Fruit fly (Drosophila melanogaster): ENCODE measurements around the gene CG2540.

CG2540 gene

DNA sequence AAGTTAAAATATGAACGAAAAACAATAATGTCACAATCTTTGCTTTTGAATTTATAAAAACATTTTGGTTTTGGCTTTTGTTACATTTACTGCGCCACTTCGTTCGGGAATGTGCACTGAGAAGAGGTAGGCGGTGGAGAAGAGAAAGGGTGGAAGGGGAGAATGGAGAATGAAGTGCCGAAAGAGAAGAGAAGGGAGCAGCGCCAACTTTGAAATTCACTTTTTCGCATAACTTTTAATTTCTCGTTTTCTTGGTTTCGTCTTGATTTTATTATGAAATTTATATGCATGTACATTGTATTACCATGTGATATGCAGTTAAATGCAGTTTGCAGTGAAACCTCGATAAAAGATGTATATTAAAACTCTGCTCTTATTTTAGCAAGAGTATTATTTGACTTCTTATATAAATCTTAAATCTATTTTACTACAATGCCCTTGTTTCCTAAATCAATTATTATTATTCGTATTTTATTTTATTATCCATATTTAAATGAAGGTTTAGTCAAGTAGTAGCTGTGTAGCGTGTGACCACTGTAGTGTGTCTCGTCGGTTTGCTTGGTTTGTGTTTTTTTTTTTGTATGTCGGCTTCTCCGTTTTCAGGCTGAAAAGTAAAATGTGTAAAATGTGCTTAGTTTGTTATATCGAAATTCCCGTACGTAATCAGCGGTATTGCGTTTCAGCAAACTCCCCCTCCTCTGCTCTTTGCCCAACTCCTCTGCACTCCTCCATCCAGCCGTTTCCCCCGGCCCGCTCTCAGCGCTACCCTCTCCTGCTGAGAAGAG, 33.2 kb downstream of the CG2540 start:
- TF ChIP-seq h (GFP tag; optimal IDR thresholded peaks at IDR 0.05) (peak; percentile 50), Sp1 (GFP tag; optimal IDR thresholded peaks at IDR 0.05) (peak; percentile 72), HLH106 (tag; optimal IDR thresholded peaks at IDR 0.05) (peak; percentile 68), Abd-B (GFP tag; optimal IDR thresholded peaks at IDR 0.05) (no peak), dmrt93B (GFP tag; optimal IDR thresholded peaks at IDR 0.05) (peak; percentile 45), rgr (GFP tag; optimal IDR thresholded peaks at IDR 0.05) (peak; percentile 63), GATAd (GFP tag; optimal IDR thresholded peaks at IDR 0.05) (no peak), psq (GFP tag; optimal IDR thresholded peaks at IDR 0.05) (peak; percentile 59), CG9705 (GFP tag; optimal IDR thresholded peaks at IDR 0.05) (no peak), Dif (GFP tag; optimal IDR thresholded peaks at IDR 0.05; ENCODE audit: partially characterized antibody) (no peak), foxo (GFP tag; optimal IDR thresholded peaks at IDR 0.05) (peak in 1 of 2 experiments; percentile 72), woc (GFP tag; optimal IDR thresholded peaks at IDR 0.05) (no peak), lola (GFP tag; optimal IDR thresholded peaks at IDR 0.05) (no peak), Mio (GFP tag; optimal IDR thresholded peaks at IDR 0.05) (no peak), CrebA (GFP tag; optimal IDR thresholded peaks at IDR 0.05; ENCODE audit: borderline replicate concordance) (no peak), OdsH (GFP tag; optimal IDR thresholded peaks at IDR 0.05) (peak; percentile 59), jim (GFP tag; optimal IDR thresholded peaks at IDR 0.05) (no peak)

DNA sequence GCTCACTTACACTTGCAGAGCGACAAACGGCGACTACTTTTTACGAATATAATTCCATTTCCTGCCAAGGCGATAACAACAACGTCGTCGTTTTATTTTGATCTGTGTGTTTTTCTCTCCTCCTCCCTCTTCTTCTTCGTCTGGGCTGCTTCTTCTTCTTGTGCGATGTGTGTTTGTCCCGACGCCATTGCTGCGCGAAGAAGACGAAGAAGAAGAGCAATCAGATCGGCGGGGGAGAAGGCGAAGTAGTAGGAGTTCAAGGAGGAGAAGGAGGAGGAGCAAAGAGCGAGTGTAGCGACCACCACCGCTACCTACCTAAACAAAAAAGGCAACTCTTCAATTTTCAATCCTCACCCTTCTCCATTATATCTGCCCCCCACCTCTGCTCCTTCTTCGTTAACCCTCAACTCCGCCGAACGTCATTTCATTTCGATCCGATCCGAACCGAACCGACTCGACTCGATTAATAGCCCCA, 33.8 kb downstream of the CG2540 start:
- TF ChIP-seq Rel (GFP tag; optimal IDR thresholded peaks at IDR 0.05) = no peak
- peak; percentile 61 for TF ChIP-seq Rel (tag; optimal IDR thresholded peaks at IDR 0.05)
- TF ChIP-seq Hr78 (GFP tag; optimal IDR thresholded peaks at IDR 0.05) = no peak
- TF ChIP-seq Dif (GFP tag; optimal IDR thresholded peaks at IDR 0.05; ENCODE audit: partially characterized antibody) = peak; percentile 21
- peak; percentile 96 for TF ChIP-seq psq (GFP tag; optimal IDR thresholded peaks at IDR 0.05)
- peak; percentile 16 for TF ChIP-seq Sp1 (GFP tag; optimal IDR thresholded peaks at IDR 0.05)
- peak; percentile 62 for TF ChIP-seq fru (GFP tag; optimal IDR thresholded peaks at IDR 0.05)
- no peak for TF ChIP-seq CG32264 (GFP tag; optimal IDR thresholded peaks at IDR 0.05)

DNA sequence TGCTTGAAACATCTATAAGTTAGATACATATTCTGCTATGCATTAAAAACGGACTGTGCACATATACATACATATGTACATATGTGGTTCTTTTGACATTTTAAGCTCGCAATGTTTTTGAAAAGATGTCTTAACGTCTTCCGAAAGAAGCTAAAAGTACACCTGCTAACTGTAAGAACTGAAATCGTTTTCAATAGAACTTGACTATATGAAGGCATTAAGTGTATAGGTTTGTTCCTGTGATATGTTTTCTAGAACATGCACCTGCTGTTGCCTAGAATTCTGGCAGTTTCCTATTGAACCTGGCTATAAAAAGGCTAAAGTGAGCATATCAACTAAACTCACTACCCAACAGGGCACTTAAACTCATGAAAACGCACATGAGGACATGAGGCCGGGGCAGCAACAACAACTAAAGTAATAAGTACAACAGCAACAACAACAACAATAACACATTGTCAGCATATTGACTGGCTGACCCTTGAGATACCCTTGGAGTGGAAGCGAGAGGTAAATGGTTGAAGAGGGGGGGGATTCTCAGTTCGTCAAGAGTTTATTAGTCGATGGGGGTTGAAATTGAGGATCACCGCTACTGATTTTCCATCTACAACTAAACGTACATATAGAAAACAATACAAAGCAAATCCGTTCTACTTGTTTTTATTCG, 34.6 kb downstream of the CG2540 start:
- TF ChIP-seq foxo (GFP tag; optimal IDR thresholded peaks at IDR 0.05) (no peak), Myc (optimal IDR thresholded peaks at IDR 0.05) (peak; percentile 66), woc (GFP tag; optimal IDR thresholded peaks at IDR 0.05) (peak; percentile 41), fru (GFP tag; optimal IDR thresholded peaks at IDR 0.05) (peak; percentile 14)

DNA sequence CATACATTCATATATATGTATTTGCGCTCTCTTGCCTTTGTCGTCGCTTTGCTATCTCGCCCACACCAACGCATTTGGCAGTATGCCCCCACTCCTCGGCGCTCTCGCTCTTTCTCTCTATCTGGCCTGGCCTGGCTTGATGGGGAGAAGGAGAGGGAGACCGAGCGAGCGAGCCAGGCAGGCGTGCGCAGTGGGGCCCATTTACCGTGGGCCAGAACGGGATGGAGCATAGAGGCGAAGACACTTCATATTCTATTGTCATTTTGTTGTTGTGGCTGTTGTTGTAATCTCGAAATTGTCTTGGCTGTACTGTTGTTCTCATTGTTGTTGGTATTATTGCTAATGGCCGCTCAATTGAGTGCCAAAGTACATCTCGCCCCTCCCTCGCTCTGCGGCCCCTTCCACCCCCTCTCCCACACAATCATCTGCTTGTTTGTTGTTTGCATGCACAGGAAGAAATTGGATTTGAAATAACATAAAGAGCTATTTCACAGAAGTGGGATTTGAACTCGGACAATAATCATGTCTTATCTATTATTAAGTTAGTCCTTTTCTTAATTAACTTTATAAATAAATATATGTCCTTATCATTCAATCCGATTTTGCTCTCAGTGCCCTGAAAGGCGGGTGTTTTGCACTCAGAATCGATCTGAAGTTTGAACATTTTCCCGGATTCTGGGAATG, 35.6 kb downstream of the CG2540 start:
- TF ChIP-seq jim (GFP tag; optimal IDR thresholded peaks at IDR 0.05) = no peak
- no peak for TF ChIP-seq Abd-B (GFP tag; optimal IDR thresholded peaks at IDR 0.05)
- TF ChIP-seq Hr83 (GFP tag; optimal IDR thresholded peaks at IDR 0.05; ENCODE audit: poor library complexity, severe bottlenecking) = peak; percentile 19
- TF ChIP-seq br (GFP tag; optimal IDR thresholded peaks at IDR 0.05) = peak; percentile 80
- peak; percentile 82 for TF ChIP-seq sage (GFP tag; optimal IDR thresholded peaks at IDR 0.05)
- TF ChIP-seq CG32264 (GFP tag; optimal IDR thresholded peaks at IDR 0.05) = peak; percentile 58
- TF ChIP-seq fru (GFP tag; optimal IDR thresholded peaks at IDR 0.05) = peak; percentile 82
- TF ChIP-seq rgr (GFP tag; optimal IDR thresholded peaks at IDR 0.05) = peak; percentile 93
- TF ChIP-seq GATAd (GFP tag; optimal IDR thresholded peaks at IDR 0.05) = peak; percentile 42
- TF ChIP-seq Sp1 (GFP tag; optimal IDR thresholded peaks at IDR 0.05) = peak; percentile 94
- peak; percentile 95 for TF ChIP-seq HLH106 (tag; optimal IDR thresholded peaks at IDR 0.05)
- peak; percentile 27 for TF ChIP-seq Rel (GFP tag; optimal IDR thresholded peaks at IDR 0.05)
- peak; percentile 67 for TF ChIP-seq Rel (tag; optimal IDR thresholded peaks at IDR 0.05)
- TF ChIP-seq Dif (GFP tag; optimal IDR thresholded peaks at IDR 0.05; ENCODE audit: partially characterized antibody) = peak; percentile 90
- peak; percentile 76 for TF ChIP-seq tai (GFP tag; optimal IDR thresholded peaks at IDR 0.05)
- TF ChIP-seq woc (GFP tag; optimal IDR thresholded peaks at IDR 0.05) = peak; percentile 53
- TF ChIP-seq Myc (optimal IDR thresholded peaks at IDR 0.05) = no peak
- peak; percentile 81 for TF ChIP-seq brk (GFP tag; optimal IDR thresholded peaks at IDR 0.05)
- TF ChIP-seq Dfd (GFP tag; optimal IDR thresholded peaks at IDR 0.05) = no peak
- no peak for TF ChIP-seq Hr78 (GFP tag; optimal IDR thresholded peaks at IDR 0.05)
- peak; percentile 88 for TF ChIP-seq dmrt93B (GFP tag; optimal IDR thresholded peaks at IDR 0.05)
- TF ChIP-seq ey (GFP tag; optimal IDR thresholded peaks at IDR 0.05) = peak; percentile 88
- peak; percentile 66 for TF ChIP-seq CG9705 (GFP tag; optimal IDR thresholded peaks at IDR 0.05)
- TF ChIP-seq CrebA (GFP tag; optimal IDR thresholded peaks at IDR 0.05; ENCODE audit: borderline replicate concordance) = peak; percentile 22
- no peak for TF ChIP-seq pan (optimal IDR thresholded peaks at IDR 0.05)
- peak; percentile 86 for TF ChIP-seq psq (GFP tag; optimal IDR thresholded peaks at IDR 0.05)
- no peak for TF ChIP-seq Mio (GFP tag; optimal IDR thresholded peaks at IDR 0.05)
- no peak for TF ChIP-seq N (GFP tag; optimal IDR thresholded peaks at IDR 0.05)
- TF ChIP-seq Hnf4 (GFP tag; optimal IDR thresholded peaks at IDR 0.05) = peak; percentile 90
- TF ChIP-seq foxo (GFP tag; optimal IDR thresholded peaks at IDR 0.05) = peak in 1 of 2 experiments; percentile 94
- TF ChIP-seq dl (GFP tag; optimal IDR thresholded peaks at IDR 0.05; ENCODE audit: insufficient read depth in 1 of 2, partially characterized antibody in 2 of 2) = peak; percentile 69 to 91
- peak; percentile 88 for TF ChIP-seq OdsH (GFP tag; optimal IDR thresholded peaks at IDR 0.05)
- TF ChIP-seq lola (GFP tag; optimal IDR thresholded peaks at IDR 0.05) = no peak
- no peak for TF ChIP-seq dsf (GFP tag; optimal IDR thresholded peaks at IDR 0.05; ENCODE audit: borderline replicate concordance)
